Worm (Caenorhabditis elegans): ENCODE data around the gene fat-4.

- TF ChIP-seq fos-1 (tag; optimal IDR thresholded peaks at IDR 0.05), result no peak
- no peak for TF ChIP-seq ztf-11 (tag; optimal IDR thresholded peaks at IDR 0.05)
- TF ChIP-seq egl-27 (tag; optimal IDR thresholded peaks at IDR 0.05), result no peak
- TF ChIP-seq aly-2 (tag; optimal IDR thresholded peaks at IDR 0.05), result no peak
- TF ChIP-seq pha-4 (tag; optimal IDR thresholded peaks at IDR 0.05), result no peak
- no peak for TF ChIP-seq R02D3.7 (tag; optimal IDR thresholded peaks at IDR 0.05)
- TF ChIP-seq nhr-77 (tag; optimal IDR thresholded peaks at IDR 0.05), result no peak
- TF ChIP-seq elt-3 (tag; optimal IDR thresholded peaks at IDR 0.05), result no peak
- TF ChIP-seq nhr-11 (tag; optimal IDR thresholded peaks at IDR 0.05), result no peak
- TF ChIP-seq nhr-12 (tag; optimal IDR thresholded peaks at IDR 0.05), result no peak
- TF ChIP-seq nhr-237 (tag; optimal IDR thresholded peaks at IDR 0.05), result no peak
- TF ChIP-seq skn-1 (tag; optimal IDR thresholded peaks at IDR 0.05), result no peak
- TF ChIP-seq mml-1 (tag; optimal IDR thresholded peaks at IDR 0.05), result no peak
- no peak for TF ChIP-seq unc-62 (GFP tag; optimal IDR thresholded peaks at IDR 0.05)
Observed at ce11 chrIV:9789496-9789895, 9.7 kb upstream of the fat-4 start, which contains the start of gene T13F2.4.
